Worm (Caenorhabditis elegans): ENCODE data around the gene sms-5.

- no peak for TF ChIP-seq ceh-36 (tag; optimal IDR thresholded peaks at IDR 0.05)
- no peak for TF ChIP-seq tbx-11 (GFP tag; IDR thresholded peaks at IDR 0.05)
- TF ChIP-seq F13C5.2 (tag; optimal IDR thresholded peaks at IDR 0.05): no peak
- no peak for TF ChIP-seq sea-1 (GFP tag; conservative IDR thresholded peaks at IDR 0.05)
These were observed 28.0 kb upstream of the sms-5 start, which contains the start of gene nfyb-1 for ce11 chrII:467265-467664.
